Worm (Caenorhabditis elegans) whole organism, L4/young adult: ENCODE data around the gene C49G7.7.

Experiments used
- W03F9.2 ChIP-seq: fragments of 150-350 bp; optimal IDR thresholded peaks from 2 replicates; lab custom pipeline; 2014; ENCODE audit warnings: missing biosample characterization, missing genetic modification characterization
- dao-5 ChIP-seq: sonication (generic microtip); optimal IDR thresholded peaks from 2 replicates; lab custom pipeline; 2016; ENCODE audit warnings: missing genotype, missing genetic modification characterization, moderate library complexity, missing compliant biosample characterization
- him-1 ChIP-seq: sonication (generic microtip); optimal IDR thresholded peaks from 2 replicates; lab custom pipeline; 2016; ENCODE audit warnings: missing genotype, missing genetic modification reagents, missing genetic modification characterization, missing compliant biosample characterization

The C49G7.7 gene

DNA sequence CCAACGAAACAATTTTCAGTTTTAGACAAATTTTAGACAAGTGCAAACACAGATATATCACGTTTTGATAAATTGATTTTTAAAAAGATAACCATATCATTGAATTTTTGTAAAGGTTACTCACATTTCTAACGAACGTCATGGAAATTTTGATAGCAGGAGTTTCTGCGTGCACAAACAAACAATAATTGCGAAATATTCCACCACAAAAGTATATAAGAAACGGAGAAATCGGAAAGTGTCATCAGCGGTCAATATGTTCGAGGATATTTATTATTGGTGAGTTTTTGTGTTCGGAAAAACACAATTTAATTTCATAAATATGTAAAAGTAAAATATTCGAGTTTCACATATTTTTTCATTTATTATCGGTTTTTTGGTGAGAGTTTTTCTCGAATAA is at the start of gene C49G7.7:
TSS of gene C49G7.7 (plus strand) at position 174 of the 400 bp plus-strand sequence.
- TF ChIP-seq dao-5, result no peak
- TF ChIP-seq W03F9.2 (tag; lab: Kevin White, UChicago), result no peak
- no peak for TF ChIP-seq him-1

DNA sequence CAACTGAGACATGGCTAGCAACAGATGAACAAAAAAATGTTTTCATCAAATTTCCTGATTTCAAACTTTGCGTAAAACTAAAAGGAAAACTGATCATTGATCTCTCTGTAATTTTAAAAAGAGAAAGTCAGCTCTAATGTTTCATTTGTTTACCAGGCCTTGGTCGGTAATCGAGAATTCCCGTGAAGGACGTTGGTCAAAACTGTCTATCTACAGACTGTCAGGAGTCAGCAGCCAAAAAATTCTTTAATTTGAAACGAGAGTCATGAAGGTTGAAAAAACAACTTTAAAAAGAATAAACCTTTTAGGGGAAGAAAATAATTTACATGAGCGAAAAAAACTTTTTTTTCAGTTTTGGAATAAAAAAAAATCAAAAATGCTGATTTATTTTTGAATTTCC is 49.2 kb upstream of the C49G7.7 start:
- TF ChIP-seq him-1 (no peak), W03F9.2 (tag; lab: Kevin White, UChicago) (no peak), dao-5 (no peak)

DNA sequence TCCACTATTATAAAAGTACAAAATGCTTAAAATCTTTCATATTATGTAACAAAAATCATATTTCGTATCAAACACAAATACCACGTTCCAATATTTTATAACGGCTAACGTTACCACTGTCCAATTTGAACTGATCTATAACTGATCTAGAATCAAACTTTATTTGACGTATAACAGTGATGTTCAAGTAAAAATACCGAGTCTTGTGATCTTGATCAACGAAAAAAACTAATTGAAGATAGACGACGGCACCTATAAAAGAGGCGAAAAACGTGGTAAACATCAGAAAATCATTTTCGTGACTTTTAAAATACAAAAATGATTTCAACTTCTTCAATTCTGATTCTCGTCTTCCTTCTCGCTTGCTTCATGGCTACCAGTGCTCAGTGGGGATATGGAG is 46.7 kb upstream of the C49G7.7 start, which contains the start of gene nlp-28:
TSS of gene nlp-28 (plus strand) at position 285 of the 400 bp plus-strand sequence.
- TF ChIP-seq him-1 (no peak), dao-5 (no peak), W03F9.2 (tag; lab: Kevin White, UChicago) (no peak)

DNA sequence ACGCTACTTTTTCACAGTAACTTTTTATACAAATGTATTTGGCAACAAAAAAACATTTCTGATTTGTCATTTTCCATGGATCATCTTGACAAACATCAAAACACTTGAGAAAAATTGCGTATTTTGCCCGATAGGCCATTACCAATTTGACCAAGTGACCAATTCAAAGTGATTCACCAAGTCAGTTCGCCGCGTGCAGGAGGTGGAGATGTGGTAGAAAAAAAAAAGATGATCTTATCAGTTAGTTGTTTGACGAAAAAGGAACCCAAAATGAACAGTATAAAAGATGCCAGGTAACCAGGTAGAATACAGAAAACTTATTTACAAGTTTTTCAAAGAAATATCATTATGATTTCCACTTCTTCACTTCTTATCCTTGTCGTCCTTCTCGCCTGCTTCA is 45.2 kb upstream of the C49G7.7 start, which contains the start of gene nlp-27:
TSS of gene nlp-27 (plus strand) at position 309 of the 400 bp plus-strand sequence.
- TF ChIP-seq him-1 (no peak), W03F9.2 (tag; lab: Kevin White, UChicago) (no peak), dao-5 (no peak)

DNA sequence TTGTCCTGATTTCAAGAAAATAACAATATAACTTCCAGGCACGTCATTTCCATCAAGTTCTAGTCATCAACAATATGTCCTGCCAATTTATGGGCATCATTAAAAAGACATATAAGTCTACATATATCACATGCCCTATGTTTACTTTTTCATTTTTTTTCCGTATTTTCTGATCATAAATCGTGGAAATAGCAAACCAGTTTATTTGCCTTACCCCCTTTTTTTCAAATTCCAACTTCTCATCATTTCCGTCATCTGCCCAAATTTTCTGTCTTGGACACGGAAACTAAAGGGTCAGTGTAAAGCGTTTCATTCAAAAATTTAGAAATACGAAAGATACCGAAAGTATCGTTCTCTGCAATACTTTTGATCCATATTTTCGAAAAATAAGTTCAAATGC is 41.9 kb upstream of the C49G7.7 start:
- no peak for TF ChIP-seq him-1
- no peak for TF ChIP-seq dao-5
- no peak for TF ChIP-seq W03F9.2 (tag; lab: Kevin White, UChicago)

DNA sequence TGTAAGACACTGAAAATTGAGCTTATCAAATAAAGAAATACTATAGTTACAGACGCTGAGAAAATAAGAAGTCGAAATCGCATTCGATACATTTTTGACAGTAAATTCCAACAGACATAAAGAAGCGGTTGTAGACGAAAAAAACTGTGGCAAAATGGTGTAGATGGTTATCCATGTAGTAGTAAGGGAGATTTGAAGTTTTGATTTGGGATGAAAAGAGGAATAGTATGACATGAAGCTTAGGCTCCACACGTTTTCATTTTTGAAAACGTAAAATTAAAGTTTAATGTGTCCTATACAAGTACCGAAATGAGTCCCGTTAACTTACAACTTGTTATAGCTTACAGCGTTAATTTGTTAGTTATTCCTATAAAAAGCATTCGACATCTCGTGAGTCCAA is 40.2 kb upstream of the C49G7.7 start, which contains the start of gene K09D9.9:
TSS of gene K09D9.9 (minus strand) at position 101 of the 400 bp plus-strand sequence.
- TF ChIP-seq W03F9.2 (tag; lab: Kevin White, UChicago), result no peak
- no peak for TF ChIP-seq him-1
- TF ChIP-seq dao-5, result no peak

DNA sequence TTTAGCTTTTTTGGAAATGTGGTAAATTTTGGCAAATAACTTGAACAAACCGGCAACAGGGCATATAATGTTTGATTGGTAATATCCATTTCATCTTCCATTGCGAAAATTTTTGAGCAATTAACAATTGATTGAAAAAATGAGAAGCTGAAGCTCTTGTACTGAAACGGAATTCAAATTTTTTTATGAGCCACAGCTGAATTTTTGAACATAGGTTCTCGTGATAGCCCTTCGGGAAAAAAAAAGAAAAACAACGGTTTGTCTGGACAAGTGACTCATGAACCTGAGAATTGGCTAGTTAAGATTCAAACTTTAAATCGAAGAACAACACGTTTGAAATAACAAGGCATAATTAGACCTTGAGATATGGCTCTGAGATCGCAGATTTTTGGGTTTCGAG is 38.4 kb upstream of the C49G7.7 start, which contains the start of gene srx-62:
TSS of gene srx-62 (minus strand) at position 101 of the 400 bp plus-strand sequence.
- TF ChIP-seq dao-5, result no peak
- no peak for TF ChIP-seq him-1
- TF ChIP-seq W03F9.2 (tag; lab: Kevin White, UChicago), result no peak

DNA sequence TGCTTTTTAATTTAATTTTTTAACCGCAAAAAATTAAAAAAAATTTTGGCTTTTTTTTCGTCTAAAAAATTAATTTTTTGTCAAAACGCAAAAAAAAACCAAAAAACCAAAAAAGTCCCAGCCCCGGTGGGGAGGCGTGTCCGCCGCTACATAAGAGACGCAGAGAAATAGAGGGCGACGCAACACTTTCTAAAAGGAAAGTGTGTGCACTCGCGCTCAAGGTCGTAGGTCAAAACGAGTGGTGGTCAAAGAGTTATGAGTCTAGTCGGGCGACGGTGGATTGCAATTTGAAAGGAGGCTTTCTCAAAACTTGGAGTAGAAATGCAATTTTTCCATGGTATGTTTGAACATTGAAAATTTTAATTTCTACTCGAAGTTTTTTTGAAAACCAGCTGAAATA is 29.7 kb upstream of the C49G7.7 start:
- no peak for TF ChIP-seq him-1
- TF ChIP-seq dao-5, result no peak
- TF ChIP-seq W03F9.2 (tag; lab: Kevin White, UChicago), result no peak

DNA sequence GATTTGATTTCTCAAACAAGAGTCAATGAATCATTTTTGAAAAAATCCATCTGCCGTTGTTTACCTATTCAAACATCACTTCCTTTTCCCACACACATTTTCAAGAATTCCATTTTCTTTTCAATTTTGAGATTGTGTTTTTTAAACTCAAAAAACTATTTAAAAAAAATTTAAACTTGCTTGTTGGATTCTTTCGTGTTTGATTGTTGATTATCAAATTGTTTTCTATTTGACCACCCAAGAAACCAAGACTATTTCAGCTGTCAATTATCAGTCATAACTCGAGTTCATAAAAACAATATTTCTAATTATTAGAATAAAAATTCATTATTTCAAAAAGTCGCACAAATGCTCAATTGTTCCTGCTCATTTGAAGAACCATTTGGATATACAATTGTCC is 29.1 kb upstream of the C49G7.7 start, which contains the start of gene srh-8:
TSS of gene srh-8 (plus strand) at position 301 of the 400 bp plus-strand sequence.
- no peak for TF ChIP-seq him-1
- no peak for TF ChIP-seq W03F9.2 (tag; lab: Kevin White, UChicago)
- no peak for TF ChIP-seq dao-5

DNA sequence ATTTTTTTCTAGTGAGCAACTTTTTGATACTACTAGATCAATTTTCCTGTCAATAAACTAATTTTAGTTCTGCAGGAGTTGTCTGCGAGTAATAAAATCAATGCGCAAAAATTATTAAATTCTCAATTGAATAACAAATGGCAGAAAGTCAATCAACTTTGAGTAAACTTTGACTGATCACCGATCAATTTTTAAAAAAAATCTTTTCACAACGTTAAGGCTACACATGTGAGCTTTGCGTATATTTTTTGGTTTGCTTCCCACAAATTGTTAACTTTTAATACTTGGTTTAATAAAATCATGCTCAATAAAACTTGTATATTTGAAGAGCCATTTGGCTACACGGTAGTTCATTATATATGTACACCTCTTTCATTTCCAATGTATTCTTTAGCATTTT is 26.3 kb upstream of the C49G7.7 start, which contains the start of gene srh-7:
TSS of gene srh-7 (plus strand) at position 301 of the 400 bp plus-strand sequence.
- TF ChIP-seq dao-5 (no peak), him-1 (no peak), W03F9.2 (tag; lab: Kevin White, UChicago) (no peak)

DNA sequence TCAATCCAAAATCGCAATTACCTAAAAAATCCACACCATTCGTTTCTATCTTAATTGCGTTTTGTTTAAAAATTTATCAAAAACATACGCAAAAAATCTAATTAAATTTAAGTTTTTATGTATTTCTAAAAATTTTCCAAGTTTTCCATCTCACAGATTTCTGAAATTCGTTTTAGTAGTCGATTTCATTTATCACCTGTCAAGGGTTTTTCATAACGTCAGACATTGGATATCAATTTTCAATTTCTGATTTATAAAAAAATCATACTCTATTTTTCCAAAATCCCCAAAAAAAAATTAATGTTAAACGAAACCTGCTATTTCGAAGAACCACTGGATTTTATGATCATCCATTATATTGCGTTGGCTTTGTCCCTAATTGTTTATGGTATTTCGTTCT is 24.1 kb upstream of the C49G7.7 start, which contains the start of gene srh-4:
TSS of gene srh-4 (plus strand) at position 301 of the 400 bp plus-strand sequence.
- TF ChIP-seq W03F9.2 (tag; lab: Kevin White, UChicago), result no peak
- TF ChIP-seq him-1, result no peak
- TF ChIP-seq dao-5, result no peak

DNA sequence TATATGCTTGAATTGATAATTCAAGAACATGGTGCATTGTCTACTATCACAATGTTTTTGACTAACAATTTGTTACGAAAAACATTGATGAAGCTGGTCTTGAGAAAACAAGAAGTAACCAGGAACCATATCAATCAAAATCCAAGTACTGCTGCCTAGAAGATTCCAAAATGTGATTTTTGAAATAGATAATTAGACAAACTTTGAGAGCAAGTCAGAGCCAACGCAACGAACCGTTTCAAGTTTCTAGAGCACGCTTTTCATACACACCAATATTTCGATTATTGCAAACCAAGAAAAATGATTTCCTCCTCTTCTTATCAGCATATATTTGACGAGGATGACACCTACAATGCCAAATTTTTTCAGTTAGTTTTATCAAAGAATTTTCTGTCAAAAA is 17.5 kb upstream of the C49G7.7 start, which contains the start of gene srw-89:
TSS of gene srw-89 (plus strand) at position 301 of the 400 bp plus-strand sequence.
- no peak for TF ChIP-seq him-1
- no peak for TF ChIP-seq W03F9.2 (tag; lab: Kevin White, UChicago)
- no peak for TF ChIP-seq dao-5

DNA sequence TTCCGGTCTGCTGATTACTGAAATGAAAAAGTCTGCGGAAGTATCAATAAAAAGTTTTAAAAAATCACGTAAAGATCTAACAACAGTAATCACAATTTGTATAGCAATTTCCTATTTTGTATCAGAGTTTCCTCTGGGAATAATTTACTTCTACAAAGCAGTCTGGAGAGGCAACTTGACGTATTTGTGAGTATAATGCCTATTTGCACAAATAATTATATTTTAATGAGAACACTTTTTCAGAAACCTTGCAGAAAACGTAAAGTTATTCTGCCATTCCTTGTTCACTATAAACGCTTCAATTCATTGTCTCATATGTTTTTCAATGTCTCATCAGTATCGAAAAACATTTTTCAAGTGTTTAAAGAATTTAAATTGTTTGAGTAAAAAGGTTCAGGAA is 15.7 kb upstream of the C49G7.7 start:
- TF ChIP-seq him-1, result no peak
- TF ChIP-seq dao-5, result no peak

DNA sequence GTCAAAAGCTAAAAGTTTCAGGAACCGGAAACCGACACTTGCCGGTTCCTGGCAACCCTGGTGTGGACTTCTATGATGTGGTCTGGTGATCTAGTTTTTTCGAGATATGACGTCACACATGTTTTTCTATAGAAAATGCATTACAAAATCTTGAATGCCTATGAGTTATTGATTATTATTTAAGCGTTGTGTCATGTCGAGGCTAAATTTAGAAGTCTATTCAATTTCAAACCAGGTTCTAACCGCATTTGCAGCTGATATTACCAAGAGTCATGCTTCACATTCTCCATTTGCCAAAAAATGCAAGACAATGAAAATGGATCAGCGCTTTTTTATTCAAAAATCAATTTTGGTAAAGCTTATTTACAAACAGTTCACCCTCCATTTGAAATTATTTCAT is 15.1 kb upstream of the C49G7.7 start, which contains the start of gene K09D9.3:
TSS of gene K09D9.3 (plus strand) at position 301 of the 400 bp plus-strand sequence.
- no peak for TF ChIP-seq him-1
- no peak for TF ChIP-seq W03F9.2 (tag; lab: Kevin White, UChicago)
- TF ChIP-seq dao-5, result no peak

DNA sequence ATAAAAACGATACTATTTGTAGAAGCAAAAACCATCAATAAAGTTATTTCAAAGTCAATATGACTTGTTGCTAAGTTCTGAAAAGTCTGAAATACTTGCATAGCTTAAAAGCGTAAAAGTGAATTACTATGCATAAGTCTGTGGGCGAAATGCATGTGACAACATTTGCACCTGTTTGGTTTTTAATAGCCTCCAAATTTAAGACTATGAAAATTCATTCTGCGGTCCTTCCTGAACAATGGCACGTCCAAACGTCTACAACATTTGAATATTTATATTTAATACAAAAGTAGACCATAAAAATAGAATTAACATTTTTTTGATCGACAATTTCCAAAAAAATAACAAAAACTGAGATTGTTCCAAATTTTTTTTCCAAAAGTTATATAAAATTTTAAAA is 12.5 kb upstream of the C49G7.7 start, which contains the start of gene K09D9.14:
TSS of gene K09D9.14 (minus strand) at position 101 of the 400 bp plus-strand sequence.
- TF ChIP-seq W03F9.2 (tag; lab: Kevin White, UChicago), result no peak
- no peak for TF ChIP-seq him-1
- no peak for TF ChIP-seq dao-5

DNA sequence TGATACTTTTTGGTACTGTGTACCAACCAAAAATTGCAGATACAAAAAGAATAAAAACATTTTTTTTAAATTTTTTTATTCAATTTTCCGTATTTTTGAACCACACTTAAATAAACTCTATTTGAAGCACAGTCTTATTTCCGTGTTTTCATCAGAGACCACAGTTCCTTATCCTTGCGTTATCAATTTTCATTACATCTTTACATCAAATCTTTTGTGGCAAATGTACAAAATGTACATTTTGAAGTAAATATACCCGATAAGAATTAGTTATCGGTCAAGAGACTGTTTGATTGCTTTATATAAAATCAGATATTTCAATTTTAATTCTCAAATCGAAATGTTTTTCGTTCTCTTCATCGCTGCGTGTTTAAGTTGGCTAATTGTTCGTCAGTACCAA is 12.0 kb upstream of the C49G7.7 start, which contains the start of gene cyp-35A3:
TSS of gene cyp-35A3 (plus strand) at position 301 of the 400 bp plus-strand sequence.
- TF ChIP-seq him-1 (no peak), dao-5 (no peak), W03F9.2 (tag; lab: Kevin White, UChicago) (no peak)
